Fruit fly (Drosophila melanogaster) Kc167 (cell line): ENCODE data around the gene Scsalpha1.

Experiments
- Myc ChIP-seq: fragments of >200 bp; optimal IDR thresholded peaks from 2 replicates; lab custom pipeline; 2017; ENCODE audit warnings: missing external identifiers
- Sin3A ChIP-seq: fragments of >200 bp; optimal IDR thresholded peaks from 2 replicates; lab custom pipeline; 2018; ENCODE audit warnings: missing external identifiers
- h ChIP-seq: fragments of >200 bp; optimal IDR thresholded peaks from 3 replicates; lab custom pipeline; 2018; ENCODE audit warnings: missing external identifiers
- insv ChIP-seq: fragments of >200 bp; optimal IDR thresholded peaks from 3 replicates; lab custom pipeline; 2018; ENCODE audit warnings: missing external identifiers
- psq ChIP-seq: fragments of >200 bp; optimal IDR thresholded peaks from 2 replicates; lab custom pipeline; 2017; ENCODE audit warnings: missing external identifiers
- ttk ChIP-seq: sonication (Bioruptor generic); optimal IDR thresholded peaks from 2 replicates; lab custom pipeline; 2017; ENCODE audit warnings: missing external identifiers

Scsalpha1 gene

DNA sequence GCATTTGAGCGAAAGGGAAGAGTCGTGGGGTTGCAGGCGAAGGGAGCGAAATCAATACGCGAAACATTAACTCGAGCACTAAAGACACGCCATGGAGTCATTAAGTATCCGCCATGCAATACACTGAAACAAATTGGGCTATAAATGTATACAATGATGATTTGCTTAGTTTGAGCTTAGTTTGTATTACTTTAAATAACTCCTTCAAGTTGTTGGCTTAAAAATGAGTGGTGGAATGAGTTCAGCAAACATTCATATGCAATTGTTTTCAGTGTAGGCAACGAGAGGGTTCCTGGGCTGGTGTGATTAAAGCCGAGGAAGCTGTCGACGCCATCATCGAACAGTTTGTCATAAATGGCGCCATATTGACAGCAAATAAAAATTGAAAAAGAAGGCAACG is 16.3 kb upstream of the Scsalpha1 start:
- TF ChIP-seq ttk (lab: Kevin White, UChicago), result no peak
- no peak for TF ChIP-seq psq
- TF ChIP-seq Myc (lab: Kevin White, UChicago), result no peak
- no peak for TF ChIP-seq Sin3A (lab: Kevin White, UChicago)
- TF ChIP-seq h (lab: Kevin White, UChicago), result no peak
- no peak for TF ChIP-seq insv

DNA sequence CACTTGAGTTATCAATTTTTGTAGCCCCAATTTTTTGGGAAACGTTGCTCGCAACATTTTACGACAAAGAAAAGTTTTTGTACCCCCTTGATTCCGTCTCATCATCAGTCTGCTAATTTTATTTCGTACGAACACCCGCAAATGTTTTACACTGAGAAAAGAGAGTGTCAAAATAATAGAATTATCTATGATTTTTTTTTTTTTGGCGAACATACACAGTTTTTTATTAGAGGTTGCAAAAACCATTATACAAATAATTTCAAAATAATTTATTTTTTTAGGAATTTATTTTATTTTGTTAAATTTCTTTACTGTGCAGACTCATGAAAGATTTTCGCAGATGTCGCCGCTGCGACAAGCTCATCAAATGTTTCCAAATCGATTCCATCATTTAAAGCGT is 15.5 kb upstream of the Scsalpha1 start:
- TF ChIP-seq insv (no peak), ttk (lab: Kevin White, UChicago) (no peak), Myc (lab: Kevin White, UChicago) (no peak), psq (no peak), Sin3A (lab: Kevin White, UChicago) (no peak), h (lab: Kevin White, UChicago) (no peak)

DNA sequence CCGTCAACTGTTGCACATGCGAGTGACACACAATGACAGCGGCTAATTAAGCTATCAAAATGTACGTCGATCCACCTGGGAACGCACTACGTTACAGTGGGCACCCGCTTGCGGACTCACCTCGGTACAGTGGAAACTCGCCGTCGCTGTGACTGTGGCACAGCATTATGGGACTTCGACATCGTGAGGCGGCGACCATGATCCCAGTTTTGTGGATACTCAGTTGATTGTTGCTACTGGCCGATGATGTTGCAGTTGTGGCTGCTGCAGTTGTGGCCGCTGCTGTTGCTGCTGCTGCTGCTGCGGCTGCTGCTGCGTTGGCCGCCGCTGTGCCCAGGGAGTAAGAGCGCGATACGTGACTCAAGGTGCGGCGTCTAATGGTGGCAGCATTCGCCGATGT is 14.2 kb upstream of the Scsalpha1 start:
- TF ChIP-seq insv (no peak), psq (no peak), h (lab: Kevin White, UChicago) (no peak), Myc (lab: Kevin White, UChicago) (no peak), Sin3A (lab: Kevin White, UChicago) (no peak), ttk (lab: Kevin White, UChicago) (no peak)

DNA sequence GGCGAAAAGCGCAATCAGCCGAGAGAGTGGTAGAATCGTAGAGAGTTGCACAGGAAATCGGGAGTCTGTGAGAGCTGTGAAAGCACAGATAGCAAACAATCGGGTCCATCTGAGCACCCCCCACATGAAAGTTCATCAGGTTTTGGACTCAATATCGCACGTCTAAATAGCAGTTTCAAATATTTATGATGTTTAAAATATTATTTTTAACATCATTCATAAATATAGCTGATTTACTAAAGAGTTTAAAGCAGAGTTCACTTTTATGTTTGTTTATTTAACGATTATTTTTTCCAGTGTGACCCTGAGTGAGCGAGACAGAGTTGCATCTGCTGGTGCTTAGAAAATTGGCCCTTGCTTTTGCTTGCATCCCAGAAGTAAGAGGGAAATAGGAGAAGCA is 12.7 kb upstream of the Scsalpha1 start:
- no peak for TF ChIP-seq Myc (lab: Kevin White, UChicago)
- TF ChIP-seq h (lab: Kevin White, UChicago), result no peak
- TF ChIP-seq ttk (lab: Kevin White, UChicago), result no peak
- TF ChIP-seq psq, result no peak
- TF ChIP-seq insv, result no peak
- TF ChIP-seq Sin3A (lab: Kevin White, UChicago), result no peak

DNA sequence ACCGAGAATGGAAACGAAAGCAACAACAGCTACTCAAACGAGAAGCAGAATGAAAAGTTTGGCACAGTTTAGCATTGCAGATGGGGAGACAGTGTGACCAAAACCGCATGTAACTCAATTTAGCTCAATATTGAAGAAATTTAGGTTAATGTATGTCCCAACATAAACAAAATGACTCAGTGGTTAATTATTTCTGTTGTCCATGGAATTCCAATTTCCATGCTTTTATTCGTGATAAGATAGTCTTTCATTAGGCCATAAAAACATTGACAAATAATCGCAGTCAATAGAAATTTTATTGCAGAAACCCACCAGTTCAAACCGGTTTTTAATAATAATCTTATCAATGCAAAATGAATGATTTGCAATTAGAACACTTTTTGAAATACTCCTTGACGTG is 12.2 kb upstream of the Scsalpha1 start:
- TF ChIP-seq h (lab: Kevin White, UChicago) (no peak), Sin3A (lab: Kevin White, UChicago) (no peak), psq (no peak), Myc (lab: Kevin White, UChicago) (no peak), ttk (lab: Kevin White, UChicago) (no peak), insv (no peak)

DNA sequence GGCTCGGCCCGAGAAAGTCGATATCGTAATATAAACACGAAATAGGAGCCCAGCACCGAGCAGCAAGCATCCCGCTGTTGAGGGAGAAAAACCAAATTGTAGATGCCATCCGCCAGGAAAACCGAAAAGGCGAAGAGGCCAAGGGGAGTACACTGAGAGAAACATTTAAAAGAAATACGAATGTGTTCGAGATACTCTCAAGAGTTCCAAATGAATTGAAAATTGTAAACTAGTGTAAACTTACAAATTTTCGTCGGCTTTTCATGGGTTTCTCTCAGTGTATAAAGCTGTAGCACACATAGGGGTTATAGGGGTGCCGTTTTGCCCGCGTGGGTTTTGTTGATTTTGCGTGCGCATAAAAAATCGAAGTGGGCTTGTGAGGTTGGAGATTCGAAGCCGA is 11.3 kb upstream of the Scsalpha1 start:
- no peak for TF ChIP-seq insv
- no peak for TF ChIP-seq h (lab: Kevin White, UChicago)
- TF ChIP-seq Myc (lab: Kevin White, UChicago), result no peak
- no peak for TF ChIP-seq Sin3A (lab: Kevin White, UChicago)
- TF ChIP-seq ttk (lab: Kevin White, UChicago), result no peak
- no peak for TF ChIP-seq psq

DNA sequence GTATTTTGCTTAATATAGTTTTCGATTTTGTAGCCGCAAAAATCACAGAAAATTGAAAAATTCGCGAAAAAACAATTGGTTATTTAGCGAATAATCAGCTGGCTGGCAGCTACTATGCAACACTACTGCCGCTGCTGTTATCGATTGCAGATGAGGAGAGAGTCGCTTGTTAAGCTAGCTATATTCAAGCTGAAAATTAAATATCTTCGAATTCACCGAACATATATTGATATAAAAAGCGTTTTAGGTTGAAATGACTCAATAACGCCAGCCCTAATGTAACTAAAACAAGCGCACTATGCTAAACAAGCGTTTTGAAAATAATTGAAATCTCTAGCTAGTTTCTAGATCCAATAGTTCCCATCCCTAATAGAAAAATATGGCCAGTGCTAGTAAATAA is 7.7 kb upstream of the Scsalpha1 start, which contains the start of the genes CG32264, ntc and IntS10:
Gene CG32264, minus strand, starts transcription at position 130 of the 400 bp plus-strand sequence.
Gene ntc, minus strand, starts transcription at position 130 of the 400 bp plus-strand sequence.
Gene IntS10, plus strand, starts transcription at position 381 of the 400 bp plus-strand sequence.
- no peak for TF ChIP-seq insv
- no peak for TF ChIP-seq Myc (lab: Kevin White, UChicago)
- no peak for TF ChIP-seq psq
- TF ChIP-seq ttk (lab: Kevin White, UChicago), result no peak
- TF ChIP-seq h (lab: Kevin White, UChicago), result no peak
- no peak for TF ChIP-seq Sin3A (lab: Kevin White, UChicago)

DNA sequence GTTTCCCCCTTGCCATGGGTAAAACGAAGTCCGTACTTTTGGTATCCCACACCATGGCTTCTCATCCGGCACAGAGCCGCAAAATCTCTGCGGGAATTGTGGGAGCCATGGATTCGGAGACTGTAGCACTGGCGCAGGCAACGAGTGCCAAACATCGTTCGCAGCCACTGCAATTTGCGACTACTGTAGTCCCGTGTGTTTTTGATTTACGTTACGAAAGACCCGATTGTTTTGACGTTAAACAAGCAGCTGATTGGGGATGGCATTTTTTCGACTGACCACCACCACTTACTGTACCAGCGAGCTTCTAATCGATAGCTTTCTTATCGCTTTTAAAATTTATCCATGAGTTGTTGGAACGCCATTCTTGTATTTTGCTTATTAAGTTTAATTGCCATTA is 4.1 kb upstream of the Scsalpha1 start, which contains the start of gene CG32262:
Gene CG32262, minus strand, starts transcription at position 254 of the 400 bp plus-strand sequence.
- TF ChIP-seq insv (no peak), ttk (lab: Kevin White, UChicago) (no peak), Sin3A (lab: Kevin White, UChicago) (no peak), Myc (lab: Kevin White, UChicago) (no peak)

DNA sequence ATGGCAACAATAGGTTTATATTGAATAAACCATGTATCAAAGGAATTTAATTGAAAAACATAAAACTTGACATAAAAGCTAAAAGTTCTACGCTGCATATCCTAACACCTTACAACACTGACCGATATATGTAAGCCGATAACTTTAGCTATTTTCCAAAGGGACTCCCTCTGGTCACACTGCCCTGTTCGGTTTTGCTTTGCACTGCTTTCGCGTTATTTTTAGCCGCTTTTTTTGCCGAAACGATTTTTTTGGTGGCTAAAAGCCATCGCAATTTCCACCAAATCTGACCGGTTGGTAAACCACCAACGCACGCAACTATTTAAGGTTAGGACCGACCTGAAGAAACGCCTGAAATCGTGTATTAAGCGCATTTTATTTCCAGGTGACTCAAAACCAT is 2.9 kb upstream of the Scsalpha1 start, which contains the start of the genes CG32263 and PIG-B:
Gene CG32263, minus strand, starts transcription at position 26 of the 400 bp plus-strand sequence.
Gene PIG-B, plus strand, starts transcription at position 175 of the 400 bp plus-strand sequence.
- TF ChIP-seq h (lab: Kevin White, UChicago), result no peak
- peak; percentile 2 for TF ChIP-seq psq

DNA sequence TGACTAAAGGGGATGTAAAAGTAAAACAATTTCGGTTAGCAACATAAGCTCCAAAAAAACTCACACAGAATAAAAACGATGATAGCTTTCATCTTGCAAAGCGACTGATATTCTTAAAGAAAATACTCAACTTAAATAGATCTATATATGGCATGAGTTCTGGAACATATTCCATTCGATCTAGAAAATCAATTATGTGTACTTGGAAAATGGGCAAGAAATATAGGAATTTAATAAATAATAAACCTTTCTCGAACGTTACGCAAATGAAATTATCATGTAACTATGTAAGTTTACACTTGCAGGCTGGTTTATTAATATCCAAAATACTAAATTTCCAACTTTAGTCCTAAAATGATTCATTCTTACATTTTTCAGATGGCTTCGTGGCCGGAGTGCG is 2.2 kb downstream of the Scsalpha1 start, which contains the start of gene Acp63F:
Gene Acp63F, minus strand, starts transcription at position 101 of the 400 bp plus-strand sequence.
- TF ChIP-seq h (lab: Kevin White, UChicago) (no peak), psq (no peak), insv (no peak), ttk (lab: Kevin White, UChicago) (no peak), Myc (lab: Kevin White, UChicago) (no peak), Sin3A (lab: Kevin White, UChicago) (no peak)

DNA sequence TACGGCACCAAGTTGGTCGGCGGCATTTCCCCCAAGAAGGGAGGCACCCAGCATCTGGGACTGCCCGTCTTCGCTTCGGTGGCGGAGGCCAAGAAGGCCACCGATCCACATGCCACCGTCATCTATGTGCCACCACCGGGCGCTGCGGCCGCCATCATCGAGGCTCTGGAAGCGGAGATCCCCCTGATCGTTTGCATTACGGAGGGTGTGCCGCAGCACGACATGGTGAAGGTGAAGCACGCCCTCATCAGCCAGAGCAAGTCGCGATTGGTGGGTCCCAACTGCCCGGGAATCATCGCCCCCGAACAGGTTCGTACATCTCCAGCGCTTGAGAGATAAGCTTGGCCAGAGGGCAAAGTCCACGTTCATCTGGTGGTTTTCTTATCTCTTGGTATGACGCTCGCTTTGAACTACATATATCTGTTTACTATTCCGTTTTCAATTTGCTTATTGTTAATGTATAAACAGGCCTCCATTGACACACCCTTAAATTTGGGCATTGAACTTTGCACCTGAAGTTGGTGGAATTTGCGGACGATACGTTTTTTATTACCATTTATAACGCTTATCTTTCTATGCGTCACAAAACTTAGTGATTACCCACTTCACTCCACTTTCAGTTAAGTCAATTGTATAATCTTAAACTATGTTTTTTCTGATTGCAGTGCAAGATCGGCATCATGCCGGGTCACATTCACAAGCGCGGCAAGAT is 2.9 kb downstream of the Scsalpha1 start:
- TF ChIP-seq ttk (lab: Kevin White, UChicago), result no peak
- no peak for TF ChIP-seq Myc (lab: Kevin White, UChicago)
- no peak for TF ChIP-seq psq
- TF ChIP-seq h (lab: Kevin White, UChicago), result no peak
- no peak for TF ChIP-seq insv
- TF ChIP-seq Sin3A (lab: Kevin White, UChicago), result no peak

DNA sequence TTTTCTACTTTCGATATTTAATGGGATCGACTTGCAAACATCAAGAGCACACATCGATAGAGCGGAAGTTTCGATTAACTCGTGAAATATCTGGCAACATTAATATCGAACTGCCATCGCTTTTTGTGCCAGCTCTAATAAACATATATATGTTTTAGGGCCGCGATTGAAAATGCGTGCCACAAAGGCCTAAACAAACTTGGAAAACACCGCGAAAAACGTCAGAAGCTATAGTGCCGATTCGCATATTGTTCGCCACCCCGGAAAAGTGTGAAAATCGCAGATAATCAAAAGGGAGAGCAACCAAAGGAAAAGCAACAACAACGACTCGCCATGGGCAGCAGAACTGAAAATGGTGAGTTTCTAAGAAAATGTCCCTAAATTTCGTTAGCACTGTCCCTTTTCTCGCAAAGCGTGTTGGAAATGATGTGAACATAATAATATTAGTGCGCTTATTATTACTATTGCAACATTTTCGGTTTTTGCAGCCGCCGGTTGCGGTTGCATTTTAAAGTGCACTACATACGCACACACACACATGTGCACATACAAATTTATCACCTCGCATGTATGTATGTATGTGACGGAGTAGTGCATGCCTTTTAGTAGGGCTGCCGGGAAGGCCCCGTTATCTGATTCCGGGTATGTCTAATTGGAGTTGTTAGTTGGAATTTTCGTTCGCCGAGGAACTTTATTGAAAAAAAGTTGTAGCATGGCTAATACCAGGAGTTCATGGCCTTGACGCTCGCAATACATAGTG is 4.7 kb downstream of the Scsalpha1 start, which contains the start of gene enc:
Gene enc, plus strand, starts transcription at position 114 of the 760 bp plus-strand sequence.
- TF ChIP-seq Sin3A (lab: Kevin White, UChicago) (no peak), insv (no peak), ttk (lab: Kevin White, UChicago) (no peak), h (lab: Kevin White, UChicago) (no peak), psq (no peak)
